3 fruit fly cellular contexts compared by ENCODE assay signal in the genomic region with DNA sequence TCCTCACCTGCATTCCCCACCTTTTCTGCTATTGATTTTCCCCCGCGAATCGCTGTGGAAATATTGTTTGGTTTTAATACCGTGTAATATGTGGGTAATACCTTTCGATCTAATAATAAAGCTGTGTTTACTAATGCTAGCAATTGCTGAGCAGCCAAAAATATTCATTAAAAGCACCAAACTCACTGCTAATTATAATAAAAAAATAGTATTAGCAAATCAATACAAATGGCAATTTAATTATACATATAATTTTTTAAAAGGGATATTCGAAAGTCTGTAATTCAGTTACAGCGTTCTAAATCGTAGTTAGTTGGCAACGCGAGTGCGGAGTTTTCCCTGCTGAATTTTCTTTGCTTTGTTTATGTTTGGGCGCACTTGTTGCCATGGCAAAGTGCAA.
TF ChIP-seq lines count a peak whose summit lies in the region.

No protein-coding gene starts in this region.

- no peak for TF ChIP-seq CTCF in whole organism, embryonic (GFP tag; optimal IDR thresholded peaks at IDR 0.05; lab: Kevin White, UChicago)

TF ChIP-seq in whole organism, embryonic, 481 proteins besides CTCF, POLR2A, EP300 and RAD21:
- TF ChIP-seq Ets65A (GFP tag; lab: Kevin White, UChicago) = peak; percentile 49
- TF ChIP-seq Hr39 (optimal IDR thresholded peaks at IDR 0.05; lab: Kevin White, UChicago) = no peak
- TF ChIP-seq CG11504 (tag; optimal IDR thresholded peaks at IDR 0.05; lab: Kevin White, UChicago) = peak; percentile 15
- peak; percentile 76 for TF ChIP-seq D19B (GFP tag; optimal IDR thresholded peaks at IDR 0.05; lab: Kevin White, UChicago)
- peak; percentile 1 for TF ChIP-seq grau (tag; optimal IDR thresholded peaks at IDR 0.05; lab: Kevin White, UChicago)
- TF ChIP-seq Bteb2 (GFP tag; optimal IDR thresholded peaks at IDR 0.05; lab: Kevin White, UChicago) = no peak
- TF ChIP-seq CG10209 (GFP tag; optimal IDR thresholded peaks at IDR 0.05; lab: Kevin White, UChicago) = peak; percentile 9
- TF ChIP-seq onecut (GFP tag; IDR thresholded peaks at IDR 0.05; lab: Robert Waterston, UW) = peak; percentile 81
- no peak for TF ChIP-seq slou (GFP tag; optimal IDR thresholded peaks at IDR 0.05; lab: Kevin White, UChicago)
- TF ChIP-seq dmrt99B (tag; optimal IDR thresholded peaks at IDR 0.05; lab: Kevin White, UChicago) = peak; percentile 18
- peak; percentile 2 for TF ChIP-seq CG15269 (tag; optimal IDR thresholded peaks at IDR 0.05; lab: Kevin White, UChicago)
- no peak for TF ChIP-seq CG10267 (tag; optimal IDR thresholded peaks at IDR 0.05; lab: Kevin White, UChicago)
- TF ChIP-seq row (GFP tag; IDR thresholded peaks at IDR 0.05; lab: Robert Waterston, UW) = peak; percentile 55; the same call in 2 of the 3 replicates
- TF ChIP-seq stwl (tag; optimal IDR thresholded peaks at IDR 0.05; lab: Kevin White, UChicago) = peak; percentile 7
- no peak for TF ChIP-seq pan (optimal IDR thresholded peaks at IDR 0.05; lab: Kevin White, UChicago)
- peak in 1 of 2 experiments; percentile 12 for TF ChIP-seq pan (GFP tag; optimal IDR thresholded peaks at IDR 0.05 in 1 of 2, IDR thresholded peaks at IDR 0.05 in 1 of 2)
- TF ChIP-seq Med (GFP tag; lab: Kevin White, UChicago) = peak; percentile 49
- peak; percentile 12 for TF ChIP-seq gem (tag; optimal IDR thresholded peaks at IDR 0.05; lab: Kevin White, UChicago)
- peak; percentile 18 for TF ChIP-seq CG2678 (tag; optimal IDR thresholded peaks at IDR 0.05; lab: Kevin White, UChicago)
- TF ChIP-seq Hr51 (GFP tag; optimal IDR thresholded peaks at IDR 0.05; lab: Kevin White, UChicago) = peak in 1 of 2 experiments; percentile 2
- TF ChIP-seq dimm (GFP tag; IDR thresholded peaks at IDR 0.05; lab: Robert Waterston, UW) = no peak
- peak; percentile 46 for TF ChIP-seq scrt (GFP tag; optimal IDR thresholded peaks at IDR 0.05; lab: Kevin White, UChicago)

TF ChIP-seq in whole organism, prepupa, 60 proteins besides CTCF, POLR2A, EP300 and RAD21:
- TF ChIP-seq net (GFP tag; optimal IDR thresholded peaks at IDR 0.05; lab: Kevin White, UChicago) (no peak), CG6276 (GFP tag; optimal IDR thresholded peaks at IDR 0.05; lab: Kevin White, UChicago) (peak; percentile 17), Hr4 (GFP tag; optimal IDR thresholded peaks at IDR 0.05; lab: Kevin White, UChicago) (peak; percentile 38), CG8632 (GFP tag; optimal IDR thresholded peaks at IDR 0.05; lab: Kevin White, UChicago) (no peak), Eip78C (GFP tag; lab: Kevin White, UChicago) (peak; percentile 66), CG32006 (GFP tag; optimal IDR thresholded peaks at IDR 0.05; lab: Kevin White, UChicago) (peak; percentile 67), CG15336 (GFP tag; IDR thresholded peaks at IDR 0.05; lab: Robert Waterston, UW) (peak; percentile 33; the same call in 1 of the 2 replicates)

TF ChIP-seq in whole organism, pupa, 21 proteins besides CTCF, POLR2A, EP300 and RAD21:
- TF ChIP-seq CG14655 (GFP tag; optimal IDR thresholded peaks at IDR 0.05; lab: Kevin White, UChicago) = no peak
- no peak for TF ChIP-seq fd96Ca (GFP tag; IDR thresholded peaks at IDR 0.05; lab: Robert Waterston, UW)
- TF ChIP-seq CG8301 (tag; optimal IDR thresholded peaks at IDR 0.05; lab: Kevin White, UChicago) = peak; percentile 10
- TF ChIP-seq CG32121 (GFP tag; IDR thresholded peaks at IDR 0.05; lab: Robert Waterston, UW) = peak; percentile 24; the same call in 1 of the 2 replicates
